Worm (Caenorhabditis elegans) whole organism, L3 larva: ENCODE results near the gene C06C3.4.

ENCODE experiments used
- egl-27 ChIP-seq: sonication (generic microtip); optimal IDR thresholded peaks from 4 replicates; lab custom pipeline; 2017; ENCODE audit warnings: missing biosample characterization, missing genetic modification reagents, missing genetic modification characterization
- fkh-10 ChIP-seq: sonication (generic microtip); optimal IDR thresholded peaks from 2 replicates; lab custom pipeline; 2017; ENCODE audit warnings: missing biosample characterization, missing genetic modification reagents, missing genetic modification characterization
- skn-1 ChIP-seq: fragments of 150-350 bp; optimal IDR thresholded peaks from 2 replicates; lab custom pipeline; 2014; ENCODE audit warnings: missing biosample characterization, missing genetic modification characterization
- unc-39 ChIP-seq: sonication (generic microtip); optimal IDR thresholded peaks from 4 replicates; lab custom pipeline; 2017; ENCODE audit warnings: missing biosample characterization, missing genetic modification characterization

DNA sequence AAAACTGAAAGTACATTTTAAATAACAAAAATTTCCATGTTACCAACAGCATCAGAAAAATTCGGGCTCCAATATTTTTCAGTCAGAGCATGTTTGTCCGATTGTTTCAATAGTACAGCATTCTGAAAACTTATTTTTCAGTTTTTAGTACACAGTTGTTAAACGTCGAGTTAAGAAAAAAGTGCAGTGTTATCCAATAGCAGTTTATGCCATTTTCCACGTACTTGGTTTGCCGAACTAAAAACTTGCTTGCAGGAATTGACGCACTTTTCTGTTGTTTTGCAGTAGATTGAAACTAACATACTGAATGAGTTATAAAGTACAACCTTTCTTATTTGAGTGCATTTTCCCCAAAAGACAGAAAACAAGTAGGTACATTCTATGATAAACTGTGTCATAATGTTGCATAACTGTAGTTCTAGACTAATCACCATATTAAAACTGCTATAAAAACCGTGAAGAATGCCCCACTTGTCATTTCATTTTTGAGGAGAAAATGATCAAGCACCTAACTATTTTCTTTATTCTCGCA lies 25.3 kb downstream of the C06C3.4 start, which contains the start of the genes Y51B9A.14 and Y51B9A.8:
- TF ChIP-seq egl-27 (no peak), unc-39 (tag; lab: Kevin White, UChicago) (no peak), skn-1 (tag; lab: Kevin White, UChicago) (no peak), fkh-10 (GFP tag; lab: Kevin White, UChicago) (no peak)
